Fruit fly (Drosophila melanogaster) whole organism, wandering third instar larva: ENCODE data around the gene CG42726.
A peak's percentile ranks its signal among the peaks of the same experiment; 100 is the strongest.

Experiments used
- CG32264 ChIP-seq: fragments of 200-800 bp; sonication (Bioruptor generic); optimal IDR thresholded peaks from 2 replicates; lab custom pipeline; 2016; ENCODE audit warnings: missing biosample characterization, missing genetic modification characterization
- CG9705 ChIP-seq: fragments of 200-800 bp; sonication (Bioruptor generic); optimal IDR thresholded peaks from 2 replicates; lab custom pipeline; 2018; ENCODE audit warnings: missing biosample characterization, mild to moderate bottlenecking, missing genetic modification characterization
- CrebA ChIP-seq: fragments of 200-800 bp; sonication (Bioruptor generic); optimal IDR thresholded peaks from 2 replicates; lab custom pipeline; 2016; ENCODE audit warnings: missing biosample characterization, mild to moderate bottlenecking, missing genetic modification characterization, borderline replicate concordance
- Dfd ChIP-seq: fragments of >200 bp; optimal IDR thresholded peaks from 2 replicates; lab custom pipeline; 2017; ENCODE audit warnings: missing biosample characterization, missing genetic modification characterization
- Dif ChIP-seq: fragments of 200-275, 200-300 bp; sonication (Bioruptor generic); optimal IDR thresholded peaks from 2 replicates; lab custom pipeline; 2018; ENCODE audit warnings: missing biosample characterization, missing genetic modification characterization; ENCODE audit not compliant: partially characterized antibody
- HLH106 ChIP-seq: fragments of 200-800 bp; optimal IDR thresholded peaks from 3 replicates; lab custom pipeline; 2019; ENCODE audit warnings: missing biosample characterization, mild to moderate bottlenecking, missing genetic modification characterization, moderate library complexity
- Hnf4 ChIP-seq: fragments of 200-800 bp; sonication (Bioruptor generic); optimal IDR thresholded peaks from 2 replicates; lab custom pipeline; 2016; ENCODE audit warnings: missing biosample characterization, mild to moderate bottlenecking, missing genetic modification characterization
- Hr78 ChIP-seq: fragments of >200 bp; optimal IDR thresholded peaks from 2 replicates; lab custom pipeline; 2017; ENCODE audit warnings: missing biosample characterization, missing genetic modification characterization
- Jra ChIP-seq: sonication (Bioruptor generic); optimal IDR thresholded peaks from 2 replicates; lab custom pipeline; 2016; ENCODE audit warnings: missing biosample characterization, missing genetic modification characterization
- Mio ChIP-seq: sonication (Bioruptor generic); optimal IDR thresholded peaks from 2 replicates; lab custom pipeline; 2016; ENCODE audit warnings: missing biosample characterization, missing genetic modification characterization
- Myc ChIP-seq: fragments of >200 bp; optimal IDR thresholded peaks from 2 replicates; lab custom pipeline; 2017
- N ChIP-seq: fragments of >200 bp; optimal IDR thresholded peaks from 2 replicates; lab custom pipeline; 2018; ENCODE audit warnings: missing biosample characterization, missing external identifiers, missing genetic modification characterization
- OdsH ChIP-seq: fragments of 200-800 bp; sonication (Bioruptor generic); optimal IDR thresholded peaks from 2 replicates; lab custom pipeline; 2016; ENCODE audit warnings: missing biosample characterization, mild to moderate bottlenecking, missing genetic modification characterization
- Rel ChIP-seq, 2 experiments: fragments of 200-800 bp; sonication (Bioruptor generic) in 1 of 2; optimal IDR thresholded peaks; 2 replicates in 1 of 2; 3 replicates in 1 of 2; lab custom pipeline; 2016 to 2019; ENCODE audit warnings: mild to moderate bottlenecking in 2 of 2, missing biosample characterization in 2 of 2, missing genetic modification characterization in 2 of 2, moderate library complexity in 1 of 2
- Sp1 ChIP-seq: fragments of 200-800 bp; sonication (Bioruptor generic); optimal IDR thresholded peaks from 3 replicates; lab custom pipeline; 2019; ENCODE audit warnings: missing biosample characterization, mild to moderate bottlenecking, missing genetic modification characterization, moderate library complexity
- Vsx2 ChIP-seq: fragments of 200-300, 225-300 bp; sonication (Bioruptor generic); optimal IDR thresholded peaks from 2 replicates; lab custom pipeline; 2018; ENCODE audit warnings: missing biosample characterization, missing genetic modification characterization; ENCODE audit not compliant: partially characterized antibody
- br ChIP-seq: fragments of 200-800 bp; sonication (Bioruptor generic); optimal IDR thresholded peaks from 2 replicates; lab custom pipeline; 2016; ENCODE audit warnings: missing biosample characterization, missing genetic modification characterization
- dsf ChIP-seq: sonication (Bioruptor generic); optimal IDR thresholded peaks from 2 replicates; lab custom pipeline; 2016; ENCODE audit warnings: missing biosample characterization, missing genetic modification characterization, borderline replicate concordance
- ey ChIP-seq: fragments of 200-800 bp; sonication (Bioruptor generic); optimal IDR thresholded peaks from 2 replicates; lab custom pipeline; 2016; ENCODE audit warnings: missing biosample characterization, missing genetic modification characterization
- foxo ChIP-seq, 2 experiments: fragments of 200-800 bp; sonication (Bioruptor generic); optimal IDR thresholded peaks; 2 replicates in 1 of 2; 3 replicates in 1 of 2; lab custom pipeline; 2016 to 2017; ENCODE audit warnings: missing biosample characterization in 2 of 2, missing genetic modification characterization in 2 of 2
- fru ChIP-seq: fragments of 200-800 bp; sonication (Bioruptor generic); optimal IDR thresholded peaks from 3 replicates; lab custom pipeline; 2016; ENCODE audit warnings: missing biosample characterization, mild to moderate bottlenecking, missing genetic modification characterization
- h ChIP-seq: fragments of 200-800 bp; sonication (Bioruptor generic); optimal IDR thresholded peaks from 3 replicates; lab custom pipeline; 2016; ENCODE audit warnings: missing biosample characterization, mild to moderate bottlenecking, missing genetic modification characterization
- pan ChIP-seq: fragments of >200 bp; optimal IDR thresholded peaks from 2 replicates; lab custom pipeline; 2017
- psq ChIP-seq: fragments of 200-800 bp; sonication (Bioruptor generic); optimal IDR thresholded peaks from 3 replicates; lab custom pipeline; 2017; ENCODE audit warnings: missing biosample characterization, mild to moderate bottlenecking, missing genetic modification characterization, moderate library complexity
- rgr ChIP-seq: fragments of 200-800 bp; sonication (Bioruptor generic); optimal IDR thresholded peaks from 3 replicates; lab custom pipeline; 2016; ENCODE audit warnings: missing biosample characterization, mild to moderate bottlenecking, missing genetic modification characterization
- sage ChIP-seq: fragments of 200-800 bp; sonication (Bioruptor generic); optimal IDR thresholded peaks from 2 replicates; lab custom pipeline; 2016; ENCODE audit warnings: missing biosample characterization, mild to moderate bottlenecking, missing genetic modification characterization
- sv ChIP-seq: fragments of 200-800 bp; sonication (Bioruptor generic); optimal IDR thresholded peaks from 3 replicates; lab custom pipeline; 2016; ENCODE audit warnings: missing biosample characterization, missing genetic modification characterization
- tai ChIP-seq: sonication (Bioruptor generic); optimal IDR thresholded peaks from 2 replicates; lab custom pipeline; 2016; ENCODE audit warnings: missing biosample characterization, missing genetic modification characterization
- usp ChIP-seq: fragments of >200 bp; optimal IDR thresholded peaks from 2 replicates; lab custom pipeline; 2017; ENCODE audit warnings: missing biosample characterization, missing genetic modification characterization
- woc ChIP-seq: sonication (Bioruptor generic); optimal IDR thresholded peaks from 2 replicates; lab custom pipeline; 2016; ENCODE audit warnings: missing biosample characterization, mild to moderate bottlenecking, missing genetic modification characterization

CG42726 gene

DNA sequence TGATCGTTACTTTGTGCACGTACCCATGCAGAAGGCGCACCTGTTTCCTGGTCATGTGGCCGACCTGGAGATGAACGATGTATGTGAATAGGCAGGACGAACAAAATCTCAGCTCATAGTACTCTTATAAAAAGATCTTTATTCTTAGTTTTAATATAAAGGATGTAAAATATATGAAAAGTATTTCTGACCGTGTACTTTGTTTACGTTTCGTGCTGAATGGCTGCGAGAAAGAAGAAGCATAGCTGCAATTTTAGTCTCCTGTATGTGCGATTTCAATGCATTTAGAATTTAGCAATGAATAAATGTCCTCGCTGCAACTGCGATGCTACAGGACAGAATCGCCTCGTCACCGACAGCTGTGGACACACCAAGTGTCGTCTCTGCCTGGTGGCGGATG is at the start of gene CG42726, which contains the start of gene CG42727:
Gene CG42726, plus strand, starts transcription at position 227 of the 400 bp plus-strand sequence.
Gene CG42727, plus strand, starts transcription at position 227 of the 400 bp plus-strand sequence.
- TF ChIP-seq CG9705 (GFP tag; lab: Kevin White, UChicago) (peak; percentile 16), foxo (GFP tag; optimal IDR thresholded peaks at IDR 0.05; lab: Kevin White, UChicago) (peak in 1 of 2 experiments; percentile 60), rgr (GFP tag; lab: Kevin White, UChicago) (peak; percentile 56), HLH106 (tag; lab: Kevin White, UChicago) (peak; percentile 45), woc (GFP tag; lab: Kevin White, UChicago) (peak; percentile 17), N (GFP tag; lab: Kevin White, UChicago) (no peak), Myc (lab: Kevin White, UChicago) (no peak), sage (no peak), br (GFP tag; lab: Kevin White, UChicago) (peak; percentile 45), sv (peak; percentile 14), ey (GFP tag; lab: Kevin White, UChicago) (peak; percentile 27), fru (GFP tag; lab: Kevin White, UChicago) (no peak), OdsH (GFP tag; lab: Kevin White, UChicago) (peak; percentile 18), Sp1 (GFP tag; lab: Kevin White, UChicago) (peak; percentile 28), h (GFP tag; lab: Kevin White, UChicago) (peak; percentile 43)

DNA sequence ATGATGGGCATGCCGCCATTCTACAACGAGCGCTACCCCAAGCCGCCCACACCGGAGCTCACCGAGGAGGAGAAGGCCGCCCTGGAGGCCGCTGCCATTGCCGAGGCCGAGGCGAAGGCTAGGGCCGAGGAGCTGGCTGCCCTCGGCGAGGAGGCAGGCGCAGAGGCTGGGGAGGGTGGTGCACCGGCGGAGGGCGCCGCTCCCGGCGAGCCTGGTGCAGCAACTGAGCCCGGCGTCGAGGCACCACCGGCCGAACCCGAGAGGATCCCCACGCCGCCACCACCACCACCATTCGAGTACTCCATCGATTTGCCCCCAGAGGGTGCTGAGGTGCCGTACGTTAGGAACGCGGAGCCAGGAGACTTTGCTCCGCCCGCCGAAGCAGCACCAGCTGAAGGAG is 42.6 kb upstream of the CG42726 start:
- TF ChIP-seq fru (GFP tag; lab: Kevin White, UChicago) (no peak), Dfd (GFP tag; lab: Kevin White, UChicago) (peak; percentile 96)
- TF ChIP-seq, all 38 proteins: peak for 1

DNA sequence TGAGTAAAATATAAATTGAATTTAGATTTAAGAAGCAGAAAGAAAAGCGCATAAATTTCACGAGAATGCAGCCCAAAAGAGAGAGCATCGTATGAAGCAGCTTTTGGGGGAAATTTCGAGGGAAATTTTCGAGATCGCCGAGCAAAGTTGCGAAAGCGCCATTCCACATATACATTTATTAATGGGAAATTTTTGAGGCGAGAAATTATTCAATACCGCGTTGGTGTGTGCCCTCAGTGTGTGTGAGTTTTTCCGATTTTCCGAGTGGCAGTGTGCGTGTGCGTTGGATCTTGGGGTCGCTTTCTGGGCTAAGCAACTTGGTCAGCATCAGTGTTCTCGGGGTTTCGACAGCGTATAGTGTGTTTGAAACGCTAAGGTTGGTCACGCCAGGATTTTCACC is 37.9 kb upstream of the CG42726 start, which contains the start of gene Tm2:
Gene Tm2, plus strand, starts transcription at position 270 of the 400 bp plus-strand sequence.
- TF ChIP-seq N (GFP tag; lab: Kevin White, UChicago) (no peak), Hr78 (GFP tag; lab: Kevin White, UChicago) (no peak), foxo (GFP tag; optimal IDR thresholded peaks at IDR 0.05; lab: Kevin White, UChicago) (no peak), rgr (GFP tag; lab: Kevin White, UChicago) (no peak), ey (GFP tag; lab: Kevin White, UChicago) (no peak), Vsx2 (no peak), Dfd (GFP tag; lab: Kevin White, UChicago) (no peak), CG32264 (GFP tag; lab: Kevin White, UChicago) (no peak), dsf (no peak), Jra (no peak)

DNA sequence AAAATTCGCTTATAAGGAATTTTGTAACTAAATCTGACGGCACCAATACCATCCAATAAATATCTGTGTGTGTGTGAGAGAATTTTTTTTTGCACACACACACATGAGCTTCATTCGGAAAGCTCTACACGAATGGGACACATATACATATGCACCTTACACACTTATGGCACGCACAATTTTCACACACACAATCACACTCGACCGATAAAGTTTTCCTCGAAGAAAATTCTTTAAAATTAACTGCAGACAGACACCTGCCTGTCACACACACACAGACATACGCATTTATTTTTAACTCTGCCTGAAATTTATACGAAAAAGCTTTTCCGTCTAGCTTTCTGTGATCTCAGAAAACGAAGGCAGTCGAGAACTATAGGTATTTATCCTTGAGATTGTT is 37.2 kb upstream of the CG42726 start:
- TF ChIP-seq Mio (GFP tag; lab: Kevin White, UChicago) (no peak), CrebA (GFP tag; lab: Kevin White, UChicago) (no peak), psq (GFP tag; lab: Kevin White, UChicago) (no peak)
- TF ChIP-seq, all 38 proteins: peak for 0

DNA sequence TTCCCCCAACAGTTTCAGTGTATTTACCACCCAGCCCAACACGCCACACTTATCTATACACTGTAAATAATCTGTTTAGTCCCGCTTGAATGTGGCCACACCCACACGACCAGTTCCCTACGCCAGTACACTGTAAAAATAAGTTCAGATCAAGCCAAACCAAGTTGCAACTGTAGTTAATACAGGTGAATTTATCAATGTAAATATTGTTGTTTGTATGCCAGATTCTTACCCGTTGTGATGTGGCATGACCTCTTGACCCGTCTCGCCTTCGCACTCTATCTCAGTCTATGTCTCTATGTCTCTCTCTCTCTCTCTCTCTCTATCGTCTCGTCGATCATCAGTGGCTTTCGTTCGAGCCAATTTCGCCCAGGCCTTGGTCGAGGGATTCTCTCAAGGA is 34.0 kb upstream of the CG42726 start:
- no peak for TF ChIP-seq sage
- TF ChIP-seq tai (GFP tag; lab: Kevin White, UChicago): no peak
- no peak for TF ChIP-seq psq (GFP tag; lab: Kevin White, UChicago)
- no peak for TF ChIP-seq CG9705 (GFP tag; lab: Kevin White, UChicago)
- no peak for TF ChIP-seq Hnf4 (GFP tag; lab: Kevin White, UChicago)
- no peak for TF ChIP-seq Dif
- no peak for TF ChIP-seq pan (lab: Kevin White, UChicago)
- no peak for TF ChIP-seq usp (GFP tag; lab: Kevin White, UChicago)
- TF ChIP-seq CrebA (GFP tag; lab: Kevin White, UChicago): no peak
- no peak for TF ChIP-seq Rel (GFP tag; optimal IDR thresholded peaks at IDR 0.05; lab: Kevin White, UChicago)
- TF ChIP-seq Rel (tag; optimal IDR thresholded peaks at IDR 0.05; lab: Kevin White, UChicago): no peak
- no peak for TF ChIP-seq Myc (lab: Kevin White, UChicago)
- no peak for TF ChIP-seq Dfd (GFP tag; lab: Kevin White, UChicago)
- TF ChIP-seq Hr78 (GFP tag; lab: Kevin White, UChicago): no peak
- no peak for TF ChIP-seq dsf
